Worm (Caenorhabditis elegans) whole organism, L1 larva: ENCODE results near the gene Y40B10A.9.
"Not testable (repeated sequence)": the region's sequence is repeated elsewhere in the genome, so short reads cannot be mapped to it uniquely, and the experiment has no call there.

ENCODE experiments used
- C04F5.9 ChIP-seq: sonication (generic microtip); optimal IDR thresholded peaks from 2 replicates; lab custom pipeline; 2016; ENCODE audit warnings: missing genetic modification characterization, missing compliant biosample characterization
- C16A3.4 ChIP-seq: fragments of 150-350 bp; optimal IDR thresholded peaks from 2 replicates; lab custom pipeline; 2014; ENCODE audit warnings: missing biosample characterization, missing genetic modification characterization
- C34B4.2 ChIP-seq: sonication (generic microtip); optimal IDR thresholded peaks from 2 replicates; lab custom pipeline; 2017; ENCODE audit warnings: mild to moderate bottlenecking, missing genetic modification characterization, missing compliant biosample characterization
- Y116A8C.19 ChIP-seq: sonication (generic microtip); optimal IDR thresholded peaks from 2 replicates; lab custom pipeline; 2016; ENCODE audit warnings: missing compliant biosample characterization, missing genetic modification characterization, borderline replicate concordance
- ama-1 ChIP-seq: fragments of 150-350 bp; optimal IDR thresholded peaks from 2 replicates; lab custom pipeline; 2014
- blmp-1 ChIP-seq: fragments of 150-350 bp; optimal IDR thresholded peaks from 2 replicates; lab custom pipeline; 2014; ENCODE audit warnings: missing biosample characterization, missing genetic modification characterization
- ceh-8 ChIP-seq: fragments of 200-800 bp; sonication (Bioruptor generic); optimal IDR thresholded peaks from 2 replicates; lab custom pipeline; 2018; ENCODE audit warnings: mild to moderate bottlenecking, missing genetic modification characterization, moderate library complexity, missing compliant biosample characterization
- ceh-88 ChIP-seq: fragments of 200-800 bp; sonication (Bioruptor generic); IDR thresholded peaks from 2 replicates; pipeline ENCODE4 v1.3.6; 2022; ENCODE audit warnings: missing genetic modification characterization, missing compliant biosample characterization
- dsc-1 ChIP-seq: sonication (generic microtip); optimal IDR thresholded peaks from 2 replicates; lab custom pipeline; 2016; ENCODE audit warnings: mild to moderate bottlenecking, missing genetic modification characterization, missing compliant biosample characterization
- efl-3 ChIP-seq: fragments of 200-800 bp; sonication (Bioruptor generic); optimal IDR thresholded peaks from 2 replicates; lab custom pipeline; 2018; ENCODE audit warnings: mild to moderate bottlenecking, missing genetic modification characterization, missing compliant biosample characterization
- elt-2 ChIP-seq: sonication (generic microtip); optimal IDR thresholded peaks from 2 replicates; lab custom pipeline; 2016; ENCODE audit warnings: missing genetic modification characterization, mild to moderate bottlenecking, inconsistent platforms, missing compliant biosample characterization, missing genetic modification reagents
- fkh-10 ChIP-seq: sonication (generic microtip); optimal IDR thresholded peaks from 2 replicates; lab custom pipeline; 2017; ENCODE audit warnings: missing biosample characterization, missing genetic modification reagents, missing genetic modification characterization
- fos-1 ChIP-seq: fragments of 150-350 bp; optimal IDR thresholded peaks from 2 replicates; lab custom pipeline; 2014; ENCODE audit warnings: missing biosample characterization, missing genetic modification characterization
- hlh-17 ChIP-seq: fragments of 200-800 bp; sonication (Bioruptor generic); optimal IDR thresholded peaks from 2 replicates; lab custom pipeline; 2018; ENCODE audit warnings: missing genetic modification characterization, mild to moderate bottlenecking, missing compliant biosample characterization, moderate library complexity, borderline replicate concordance
- isw-1 ChIP-seq: fragments of 200-800 bp; sonication (Bioruptor generic); IDR thresholded peaks from 2 replicates; pipeline ENCODE4 v1.3.6; 2022; ENCODE audit warnings: missing genetic modification characterization, missing compliant biosample characterization
- jun-1 ChIP-seq: fragments of 150-350 bp; optimal IDR thresholded peaks from 2 replicates; lab custom pipeline; 2014; ENCODE audit warnings: missing biosample characterization, missing genetic modification reagents, missing genetic modification characterization
- lin-13 ChIP-seq: fragments of 150-350 bp; optimal IDR thresholded peaks from 2 replicates; lab custom pipeline; 2014; ENCODE audit warnings: missing biosample characterization, missing genetic modification reagents, missing genetic modification characterization
- lsy-2 ChIP-seq, 2 experiments: fragments of 150-350 bp; optimal IDR thresholded peaks; 2 replicates each; lab custom pipeline; 2014; ENCODE audit warnings: missing biosample characterization in 2 of 2, missing genetic modification characterization in 2 of 2
- mab-9 ChIP-seq: fragments of 200-800 bp; sonication (Bioruptor generic); IDR thresholded peaks from 2 replicates; pipeline ENCODE4 v1.3.6; 2022; ENCODE audit warnings: missing genetic modification reagents, missing genetic modification characterization, missing compliant biosample characterization
- nhr-19 ChIP-seq: fragments of 200-800 bp; sonication (Bioruptor generic); conservative IDR thresholded peaks from 2 replicates; pipeline ENCODE4 v1.3.6; 2022; ENCODE audit warnings: missing genetic modification characterization, missing compliant biosample characterization
- nhr-237 ChIP-seq: fragments of 150-350 bp; optimal IDR thresholded peaks from 2 replicates; lab custom pipeline; 2014; ENCODE audit warnings: missing biosample characterization, missing genetic modification characterization
- nhr-47 ChIP-seq: sonication (generic microtip); optimal IDR thresholded peaks from 2 replicates; lab custom pipeline; 2016; ENCODE audit warnings: mild to moderate bottlenecking, missing genetic modification characterization, moderate library complexity, missing compliant biosample characterization
- pag-3 ChIP-seq: sonication (generic microtip); optimal IDR thresholded peaks from 2 replicates; lab custom pipeline; 2017; ENCODE audit warnings: missing genetic modification characterization, mild to moderate bottlenecking, missing compliant biosample characterization, antibody characterized with exemption, borderline replicate concordance; ENCODE audit not compliant: insufficient read depth
- pqm-1 ChIP-seq: sonication (generic microtip); optimal IDR thresholded peaks from 3 replicates; lab custom pipeline; 2017; ENCODE audit warnings: missing biosample characterization, missing genetic modification characterization
- rnt-1 ChIP-seq: sonication (generic microtip); optimal IDR thresholded peaks from 2 replicates; lab custom pipeline; 2016; ENCODE audit warnings: mild to moderate bottlenecking, missing genetic modification characterization, moderate library complexity, missing compliant biosample characterization
- snpc-4 ChIP-seq: fragments of 150-350 bp; optimal IDR thresholded peaks from 2 replicates; lab custom pipeline; 2014; ENCODE audit warnings: missing biosample characterization, missing genetic modification characterization
- snu-23 ChIP-seq: sonication (generic microtip); optimal IDR thresholded peaks from 2 replicates; lab custom pipeline; 2016; ENCODE audit warnings: missing genetic modification characterization, missing compliant biosample characterization
- sup-37 ChIP-seq: fragments of 200-800 bp; sonication (Bioruptor generic); optimal IDR thresholded peaks from 2 replicates; lab custom pipeline; 2018; ENCODE audit warnings: mild to moderate bottlenecking, missing genetic modification characterization, missing compliant biosample characterization
- swsn-7 ChIP-seq: sonication (generic microtip); optimal IDR thresholded peaks from 2 replicates; lab custom pipeline; 2016; ENCODE audit warnings: missing genetic modification characterization, missing compliant biosample characterization
- unc-130 ChIP-seq: fragments of 150-350 bp; optimal IDR thresholded peaks from 2 replicates; lab custom pipeline; 2017; ENCODE audit warnings: missing biosample characterization, missing genetic modification characterization, inconsistent platforms
- unc-30 ChIP-seq: sonication (generic microtip); optimal IDR thresholded peaks from 2 replicates; lab custom pipeline; 2017; ENCODE audit warnings: missing biosample characterization, missing genetic modification characterization
- unc-62 ChIP-seq: fragments of 150-350 bp; optimal IDR thresholded peaks from 2 replicates; lab custom pipeline; 2014; ENCODE audit warnings: missing biosample characterization, missing genetic modification reagents, missing genetic modification characterization
- unc-86 ChIP-seq: sonication (generic microtip); optimal IDR thresholded peaks from 2 replicates; lab custom pipeline; 2016; ENCODE audit warnings: missing genetic modification characterization, missing compliant biosample characterization
- unc-98 ChIP-seq: fragments of 200-800 bp; sonication (Bioruptor generic); IDR thresholded peaks from 2 replicates; pipeline ENCODE4 v1.3.6; 2022; ENCODE audit warnings: missing genetic modification characterization, missing compliant biosample characterization
- xbp-1 ChIP-seq: sonication (generic microtip); optimal IDR thresholded peaks from 2 replicates; lab custom pipeline; 2016; ENCODE audit warnings: missing genetic modification characterization, missing compliant biosample characterization
- zag-1 ChIP-seq: fragments of 150-350 bp; optimal IDR thresholded peaks from 2 replicates; lab custom pipeline; 2014; ENCODE audit warnings: missing biosample characterization, missing genetic modification characterization
- zip-4 ChIP-seq: fragments of 200-800 bp; sonication (Bioruptor generic); optimal IDR thresholded peaks from 2 replicates; lab custom pipeline; 2018; ENCODE audit warnings: mild to moderate bottlenecking, missing genetic modification characterization, moderate library complexity, missing compliant biosample characterization

The Y40B10A.9 gene

DNA sequence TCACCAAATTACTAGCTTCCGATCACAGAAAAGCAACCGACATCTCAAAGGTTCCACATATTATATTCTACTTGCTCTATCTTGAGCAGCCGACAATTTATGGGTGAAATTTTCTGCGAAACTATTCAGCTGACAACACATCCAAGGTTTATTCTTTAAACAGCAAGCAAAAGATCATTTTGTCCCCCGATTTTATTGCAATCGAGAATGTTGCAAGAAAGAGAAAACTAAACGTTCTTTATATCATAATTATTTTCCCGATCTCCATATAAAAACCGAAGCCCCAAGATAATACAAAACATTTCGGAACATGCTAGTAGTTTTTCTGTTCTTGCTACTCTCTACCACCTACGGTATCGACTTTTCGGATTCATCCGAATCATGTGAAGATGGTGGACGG is 23.1 kb upstream of the Y40B10A.9 start, which contains the start of gene clec-207:
Gene clec-207 (plus strand): TSS at position 301 of the 400 bp plus-strand sequence.
- TF ChIP-seq swsn-7 (tag; lab: Kevin White, UChicago) (no peak), zag-1 (tag; lab: Kevin White, UChicago) (no peak), unc-98 (no peak), xbp-1 (tag; lab: Kevin White, UChicago) (no peak), isw-1 (GFP tag; lab: Robert Waterston, UW) (no peak), fkh-10 (GFP tag; lab: Kevin White, UChicago) (no peak), efl-3 (no peak), dsc-1 (tag; lab: Kevin White, UChicago) (no peak), unc-86 (no peak), fos-1 (tag; lab: Kevin White, UChicago) (no peak), nhr-47 (tag; lab: Kevin White, UChicago) (no peak), C04F5.9 (tag; lab: Kevin White, UChicago) (no peak), snu-23 (no peak), pqm-1 (no peak), rnt-1 (tag; lab: Kevin White, UChicago) (no peak), unc-30 (tag; lab: Kevin White, UChicago) (no peak), nhr-237 (tag; lab: Kevin White, UChicago) (no peak), zip-4 (GFP tag; lab: Kevin White, UChicago) (no peak), pag-3 (tag; lab: Kevin White, UChicago) (no peak), snpc-4 (no peak)

DNA sequence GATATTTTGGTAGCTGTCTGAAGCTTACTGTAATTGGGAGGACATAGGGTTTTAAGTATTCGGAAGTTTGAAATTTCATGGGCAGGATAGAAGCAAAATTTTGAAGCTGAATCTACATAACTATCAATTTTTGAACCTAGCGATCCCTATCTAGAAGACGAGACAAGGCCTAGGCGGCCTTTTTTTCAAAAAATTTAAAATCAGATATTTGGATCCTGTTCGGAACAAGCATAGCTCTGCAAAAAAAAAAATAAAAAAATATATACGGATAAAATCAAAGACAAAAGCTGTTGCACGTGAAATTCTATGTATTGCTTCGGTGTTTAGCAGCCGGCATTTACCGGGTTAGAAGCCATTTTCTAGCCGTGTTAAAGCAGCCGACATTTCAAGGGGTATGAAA is 22.5 kb upstream of the Y40B10A.9 start, which contains the start of gene F36F12.2:
Gene F36F12.2 (minus strand): TSS at position 101 of the 400 bp plus-strand sequence.
- TF ChIP-seq C16A3.4 (tag; lab: Kevin White, UChicago): no peak
- no peak for TF ChIP-seq C04F5.9 (tag; lab: Kevin White, UChicago)
- TF ChIP-seq blmp-1 (tag; lab: Kevin White, UChicago): no peak
- no peak for TF ChIP-seq unc-130 (tag; lab: Kevin White, UChicago)
- no peak for TF ChIP-seq hlh-17 (GFP tag; lab: Kevin White, UChicago)
- TF ChIP-seq nhr-19: no peak
- TF ChIP-seq fos-1 (tag; lab: Kevin White, UChicago): no peak
- no peak for TF ChIP-seq ceh-8 (GFP tag; lab: Kevin White, UChicago)
- no peak for TF ChIP-seq sup-37 (GFP tag; lab: Kevin White, UChicago)
- no peak for TF ChIP-seq unc-62 (GFP tag; lab: Kevin White, UChicago)
- no peak for TF ChIP-seq mab-9
- TF ChIP-seq Y116A8C.19 (tag; lab: Kevin White, UChicago): no peak
- no peak for TF ChIP-seq lsy-2 (tag; optimal IDR thresholded peaks at IDR 0.05; lab: Kevin White, UChicago)
- no peak for TF ChIP-seq elt-2 (tag; lab: Kevin White, UChicago)
- no peak for TF ChIP-seq lin-13 (GFP tag; lab: Kevin White, UChicago)
- no peak for TF ChIP-seq jun-1
- TF ChIP-seq ceh-88 (GFP tag; lab: Robert Waterston, UW): no peak
- no peak for TF ChIP-seq ama-1 (lab: Kevin White, UChicago)
- TF ChIP-seq zip-4 (GFP tag; lab: Kevin White, UChicago): no peak

ce11 chrV:2090321-2090720 is 17.6 kb upstream of the Y40B10A.9 start, which contains the start of gene ztf-28:
ztf-28 (plus strand) TSS chrV:2090669.
- not testable (repeated sequence) for TF ChIP-seq rnt-1, nhr-47, C34B4.2 (tag; lab: Kevin White, UChicago)
